Fruit fly (Drosophila melanogaster): ENCODE results near the gene Sec13.

dm6 chr3R:23310151-23310550, 45.9 kb upstream of the Sec13 start:
- TF ChIP-seq Lpt (GFP tag; optimal IDR thresholded peaks at IDR 0.05) (no peak), CG31627 (GFP tag; optimal IDR thresholded peaks at IDR 0.05) (no peak), cyc (GFP tag; optimal IDR thresholded peaks at IDR 0.05) (no peak), CG15336 (GFP tag; IDR thresholded peaks at IDR 0.05) (no peak), salr (GFP tag; optimal IDR thresholded peaks at IDR 0.05) (no peak), CG16779 (tag; optimal IDR thresholded peaks at IDR 0.05) (no peak), CG3919 (GFP tag; optimal IDR thresholded peaks at IDR 0.05) (no peak), CG4318 (GFP tag; optimal IDR thresholded peaks at IDR 0.05) (no peak), svp (GFP tag) (no peak), CG6276 (GFP tag; optimal IDR thresholded peaks at IDR 0.05) (no peak)

Data from whole organism, prepupa.